Worm (Caenorhabditis elegans) whole organism, L3 larva: ENCODE measurements around the gene dct-12.
"Not testable (repeated sequence)": the region's sequence is repeated elsewhere in the genome, so short reads cannot be mapped to it uniquely, and the experiment has no call there.

Source experiments
- R02D3.7 ChIP-seq: fragments of 150-350 bp; optimal IDR thresholded peaks from 2 replicates; lab custom pipeline; 2014; ENCODE audit warnings: missing biosample characterization, missing genetic modification characterization
- ama-1 ChIP-seq: fragments of 150-350 bp; optimal IDR thresholded peaks from 2 replicates; lab custom pipeline; 2018
- ceh-9 ChIP-seq: sonication (generic microtip); optimal IDR thresholded peaks from 2 replicates; lab custom pipeline; 2018; ENCODE audit warnings: missing biosample characterization, missing genetic modification characterization
- egl-27 ChIP-seq: sonication (generic microtip); optimal IDR thresholded peaks from 4 replicates; lab custom pipeline; 2017; ENCODE audit warnings: missing biosample characterization, missing genetic modification reagents, missing genetic modification characterization
- elt-2 ChIP-seq: sonication (generic microtip); optimal IDR thresholded peaks from 2 replicates; lab custom pipeline; 2016; ENCODE audit warnings: missing genetic modification reagents, mild to moderate bottlenecking, missing genetic modification characterization, missing compliant biosample characterization
- elt-3 ChIP-seq, 3 experiments: fragments of 150-350 bp in 1 of 3; sonication (generic microtip) in 2 of 3; optimal IDR thresholded peaks; 2 replicates in 2 of 3; 4 replicates in 1 of 3; lab custom pipeline; 2014 to 2017; ENCODE audit warnings: missing biosample characterization in 3 of 3, missing genetic modification characterization in 3 of 3
- fkh-2 ChIP-seq: fragments of 150-350 bp; optimal IDR thresholded peaks from 2 replicates; lab custom pipeline; 2014; ENCODE audit warnings: missing biosample characterization, missing genetic modification reagents, missing genetic modification characterization
- fos-1 ChIP-seq: fragments of 150-350 bp; optimal IDR thresholded peaks from 2 replicates; lab custom pipeline; 2014; ENCODE audit warnings: missing biosample characterization, missing genetic modification characterization
- hmg-11 ChIP-seq: sonication (generic microtip); optimal IDR thresholded peaks from 2 replicates; lab custom pipeline; 2016; ENCODE audit warnings: missing genetic modification characterization, missing compliant biosample characterization
- jun-1 ChIP-seq: fragments of 150-350 bp; optimal IDR thresholded peaks from 2 replicates; lab custom pipeline; 2014; ENCODE audit warnings: missing biosample characterization, missing genetic modification reagents, missing genetic modification characterization
- lin-39 ChIP-seq: fragments of 150-350 bp; optimal IDR thresholded peaks from 2 replicates; lab custom pipeline; 2018; ENCODE audit warnings: missing biosample characterization, missing genetic modification reagents, missing genetic modification characterization
- mml-1 ChIP-seq: fragments of 150-350 bp; sonication (generic microtip); optimal IDR thresholded peaks from 3 replicates; lab custom pipeline; 2014; ENCODE audit warnings: missing biosample characterization, missing genetic modification characterization
- nfya-1 ChIP-seq: sonication (generic microtip); optimal IDR thresholded peaks from 2 replicates; lab custom pipeline; 2017; ENCODE audit warnings: missing genetic modification characterization, mild to moderate bottlenecking, missing compliant biosample characterization, antibody characterized with exemption, moderate library complexity; ENCODE audit not compliant: insufficient read depth
- nhr-11 ChIP-seq: fragments of 150-350 bp; optimal IDR thresholded peaks from 2 replicates; lab custom pipeline; 2014; ENCODE audit warnings: missing biosample characterization, missing genetic modification characterization
- nhr-12 ChIP-seq: fragments of 150-350 bp; optimal IDR thresholded peaks from 2 replicates; lab custom pipeline; 2014; ENCODE audit warnings: missing biosample characterization, missing genetic modification characterization
- nhr-25 ChIP-seq: sonication (generic microtip); optimal IDR thresholded peaks from 2 replicates; lab custom pipeline; 2017; ENCODE audit warnings: missing biosample characterization, missing genetic modification characterization
- nhr-67 ChIP-seq: fragments of 150-350 bp; optimal IDR thresholded peaks from 2 replicates; lab custom pipeline; 2014; ENCODE audit warnings: missing biosample characterization, missing genetic modification characterization
- nhr-76 ChIP-seq: fragments of 150-350 bp; sonication (generic microtip); optimal IDR thresholded peaks from 5 replicates; lab custom pipeline; 2014; ENCODE audit warnings: missing biosample characterization, missing genetic modification characterization
- pha-4 ChIP-seq: fragments of 150-350 bp; optimal IDR thresholded peaks from 2 replicates; lab custom pipeline; 2014; ENCODE audit warnings: missing biosample characterization, missing genetic modification reagents, missing genetic modification characterization
- pqm-1 ChIP-seq: fragments of 150-350 bp; optimal IDR thresholded peaks from 2 replicates; lab custom pipeline; 2017; ENCODE audit warnings: missing biosample characterization, missing genetic modification characterization, inconsistent platforms
- sea-2 ChIP-seq: fragments of 150-350 bp; sonication (generic microtip); optimal IDR thresholded peaks from 4 replicates; lab custom pipeline; 2014; ENCODE audit warnings: missing biosample characterization, missing genetic modification reagents, missing genetic modification characterization
- skn-1 ChIP-seq: fragments of 150-350 bp; optimal IDR thresholded peaks from 2 replicates; lab custom pipeline; 2014; ENCODE audit warnings: missing biosample characterization, missing genetic modification characterization
- snpc-4 ChIP-seq: fragments of 150-350 bp; optimal IDR thresholded peaks from 2 replicates; lab custom pipeline; 2014; ENCODE audit warnings: missing biosample characterization, missing genetic modification characterization
- ztf-11 ChIP-seq: fragments of 150-350 bp; optimal IDR thresholded peaks from 2 replicates; lab custom pipeline; 2014; ENCODE audit warnings: missing biosample characterization, missing genetic modification characterization
- ztf-4 ChIP-seq: fragments of 150-350 bp; optimal IDR thresholded peaks from 2 replicates; lab custom pipeline; 2014; ENCODE audit warnings: missing biosample characterization, missing genetic modification characterization

dct-12 gene

ce11 chrII:12444679-12445376 lies 12.6 kb upstream of the dct-12 start, which contains the start of the genes W05H5.1 and pitr-6:
W05H5.1 (minus strand) TSS chrII:12444779.
pitr-6 (plus strand) TSS chrII:12445326.
- TF ChIP-seq nhr-67 (tag; lab: Kevin White, UChicago), result no peak
- TF ChIP-seq nhr-76 (tag; lab: Kevin White, UChicago), result no peak
- TF ChIP-seq jun-1 (tag; lab: Kevin White, UChicago), result no peak
- no peak for TF ChIP-seq ceh-9 (tag; lab: Kevin White, UChicago)
- no peak for TF ChIP-seq ama-1 (lab: Kevin White, UChicago)
- no peak for TF ChIP-seq fos-1 (tag; lab: Kevin White, UChicago)
- no peak for TF ChIP-seq ztf-4
- TF ChIP-seq nhr-11 (tag; lab: Kevin White, UChicago), result no peak
- no peak for TF ChIP-seq pha-4
- TF ChIP-seq egl-27, result no peak
- TF ChIP-seq nhr-25 (tag; lab: Kevin White, UChicago), result no peak
- TF ChIP-seq elt-3 (tag; optimal IDR thresholded peaks at IDR 0.05; lab: Kevin White, UChicago), result no peak
- TF ChIP-seq mml-1 (tag; lab: Kevin White, UChicago), result no peak
- TF ChIP-seq sea-2 (GFP tag; lab: Kevin White, UChicago), result no peak
- TF ChIP-seq elt-2 (tag; lab: Kevin White, UChicago), result no peak
- no peak for TF ChIP-seq ztf-11 (tag; lab: Kevin White, UChicago)
- TF ChIP-seq lin-39, result no peak
- no peak for TF ChIP-seq nfya-1 (tag; lab: Kevin White, UChicago)
- TF ChIP-seq pqm-1 (tag; lab: Kevin White, UChicago), result no peak

- TF ChIP-seq fkh-2; nhr-25 (tag; lab: Kevin White, UChicago); hmg-11 (tag; lab: Kevin White, UChicago): not testable (repeated sequence)
Measured at ce11 chrII:12441164-12441563, 8.9 kb upstream of the dct-12 start, which contains the start of gene Y57A10C.10. Y57A10C.10 (minus strand) TSS chrII:12441264.

ce11 chrII:12438441-12438840 lies 6.2 kb upstream of the dct-12 start, which contains the start of gene Y57A10C.9:
Y57A10C.9 (minus strand) TSS chrII:12438541.
- no peak for TF ChIP-seq fkh-2

- TF ChIP-seq R02D3.7, result no peak
- TF ChIP-seq nfya-1 (tag; lab: Kevin White, UChicago), result no peak
- TF ChIP-seq, all 47 proteins: peak for 0
Measured at ce11 chrII:12436717-12437116, 4.5 kb upstream of the dct-12 start.

ce11 chrII:12435202-12435872 lies 3.1 kb upstream of the dct-12 start:
- TF ChIP-seq fos-1 (tag; lab: Kevin White, UChicago) (no peak), jun-1 (tag; lab: Kevin White, UChicago) (no peak), nhr-11 (tag; lab: Kevin White, UChicago) (no peak)
- TF ChIP-seq, all 47 proteins: peak for 0

- no peak for TF ChIP-seq sea-2 (GFP tag; lab: Kevin White, UChicago)
- no peak for TF ChIP-seq jun-1 (tag; lab: Kevin White, UChicago)
- no peak for TF ChIP-seq snpc-4 (tag; lab: Kevin White, UChicago)
- TF ChIP-seq nhr-11 (tag; lab: Kevin White, UChicago), result no peak
- TF ChIP-seq nhr-12 (tag; lab: Kevin White, UChicago), result no peak
Measured at ce11 chrII:12429743-12430142, 2.5 kb downstream of the dct-12 start, which contains the start of gene Y57A10C.8. Y57A10C.8 (minus strand) TSS chrII:12429843.

ce11 chrII:12425644-12426222 lies 6.5 kb downstream of the dct-12 start, which contains the start of gene daf-22:
daf-22 (minus strand) TSS chrII:12425694.
- TF ChIP-seq R02D3.7 (no peak), skn-1 (tag; lab: Kevin White, UChicago) (no peak), pqm-1 (tag; lab: Kevin White, UChicago) (peak; percentile 93), elt-2 (tag; lab: Kevin White, UChicago) (peak; percentile 98), jun-1 (tag; lab: Kevin White, UChicago) (peak; percentile 49), nfya-1 (tag; lab: Kevin White, UChicago) (peak; percentile 19), pha-4 (peak; percentile 37)
- TF ChIP-seq, all 47 proteins: peak for 5
